Fruit fly (Drosophila melanogaster) S2 (cell line): Measurements from ENCODE around the gene CG11560.

Experiments used
- CG8478 ChIP-seq: fragments of >200 bp; optimal IDR thresholded peaks from 2 replicates; lab custom pipeline; 2018
- CTCF ChIP-seq, 2 experiments: fragments of >200 bp; optimal IDR thresholded peaks; 2 replicates each; lab custom pipeline; 2018

DNA sequence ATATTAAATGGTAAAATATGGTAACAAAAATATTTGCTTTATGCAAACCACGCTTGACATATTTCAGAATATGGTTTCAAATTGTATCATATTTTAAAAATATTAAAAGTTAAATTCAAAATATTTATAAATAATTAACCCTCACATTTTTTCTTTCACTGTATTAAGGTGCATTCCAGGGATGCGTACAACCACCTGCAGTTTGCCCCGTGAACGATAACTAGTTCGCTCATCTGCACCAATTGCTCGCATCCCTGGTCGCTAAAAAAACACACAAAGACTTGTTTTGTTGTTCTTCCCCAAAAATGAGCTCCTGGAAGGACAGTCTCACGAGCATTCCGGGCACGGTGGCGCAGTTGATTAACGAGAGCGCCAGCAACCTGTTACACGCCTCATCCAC lies 12.1 kb downstream of the CG11560 start, which contains the start of gene DEF8:
- peak in 1 of 2 experiments; percentile 7 for TF ChIP-seq CTCF (optimal IDR thresholded peaks at IDR 0.05; lab: Kevin White, UChicago)
- TF ChIP-seq CG8478 (lab: Kevin White, UChicago) = no peak
